Worm (Caenorhabditis elegans) whole organism, midembryonic: Measurements from ENCODE around the gene mrpl-45.

Source experiments
- T22C8.4 ChIP-seq: fragments of 200-800 bp; sonication (Bioruptor generic); IDR thresholded peaks from 2 replicates; pipeline ENCODE4 v1.3.6; 2022; ENCODE audit warnings: missing genetic modification characterization, missing compliant biosample characterization
- cog-1 ChIP-seq: sonication (generic microtip); optimal IDR thresholded peaks from 2 replicates; lab custom pipeline; 2016; ENCODE audit warnings: missing genetic modification characterization, missing compliant biosample characterization
- flt-1 ChIP-seq: fragments of 200-800 bp; sonication (Bioruptor generic); IDR thresholded peaks from 2 replicates; pipeline ENCODE4 v1.3.6; 2022; ENCODE audit warnings: missing genetic modification characterization, missing compliant biosample characterization
- klf-2 ChIP-seq: fragments of 200-800 bp; sonication (Bioruptor generic); conservative IDR thresholded peaks from 2 replicates; pipeline ENCODE4 v1.3.6; 2022; ENCODE audit warnings: missing genetic modification reagents, missing genetic modification characterization, missing compliant biosample characterization
- med-1 ChIP-seq: sonication (generic microtip); optimal IDR thresholded peaks from 2 replicates; lab custom pipeline; 2017; ENCODE audit warnings: missing genetic modification characterization, mild to moderate bottlenecking, missing compliant biosample characterization, antibody characterized with exemption, missing genetic modification reagents; ENCODE audit not compliant: insufficient read depth
- ref-1 ChIP-seq: fragments of 200-800 bp; sonication (Bioruptor generic); conservative IDR thresholded peaks from 2 replicates; pipeline ENCODE4 v1.3.6; 2022; ENCODE audit warnings: missing genetic modification reagents, missing genetic modification characterization, missing compliant biosample characterization
- tab-1 ChIP-seq: fragments of 200-800 bp; sonication (Bioruptor generic); IDR thresholded peaks from 2 replicates; pipeline ENCODE4 v1.3.6; 2022; ENCODE audit warnings: missing genetic modification characterization, missing compliant biosample characterization
- ztf-23 ChIP-seq: fragments of 200-800 bp; sonication (Bioruptor generic); IDR thresholded peaks from 2 replicates; pipeline ENCODE4 v1.3.6; 2022; ENCODE audit warnings: missing genetic modification reagents, missing genetic modification characterization, missing compliant biosample characterization
- ztf-29 ChIP-seq: fragments of 200-800 bp; sonication (Bioruptor generic); IDR thresholded peaks from 2 replicates; pipeline ENCODE4 v1.3.6; 2022; ENCODE audit warnings: missing genetic modification reagents, missing genetic modification characterization, missing compliant biosample characterization

Gene mrpl-45

ce11 chrIII:1201958-1202596, at the start of gene mrpl-45, which contains the start of gene Y119D3B.12:
Gene mrpl-45 (minus strand): TSS chrIII:1202008.
Gene Y119D3B.12 (plus strand): TSS chrIII:1202546.
- TF ChIP-seq med-1 (GFP tag; lab: Kevin White, UChicago) (no peak), ref-1 (GFP tag; lab: Robert Waterston, UW) (no peak), tab-1 (no peak), T22C8.4 (peak; percentile 37; the same call in 1 of the 2 replicates), cog-1 (tag; lab: Kevin White, UChicago) (peak; percentile 63), ztf-29 (no peak), ztf-23 (peak; percentile 67; the same call in 1 of the 2 replicates), klf-2 (GFP tag; lab: Robert Waterston, UW) (no peak), flt-1 (GFP tag; lab: Robert Waterston, UW) (0 out of 2 replicates have a peak, but pooled peaks have one; percentile 59)

- TF ChIP-seq flt-1 (GFP tag; lab: Robert Waterston, UW) (no peak), klf-2 (GFP tag; lab: Robert Waterston, UW) (no peak), ztf-23 (no peak), med-1 (GFP tag; lab: Kevin White, UChicago) (no peak), T22C8.4 (no peak), ref-1 (GFP tag; lab: Robert Waterston, UW) (no peak), ztf-29 (no peak), cog-1 (tag; lab: Kevin White, UChicago) (no peak)
These were observed 47.3 kb upstream of the mrpl-45 start, which contains the start of the genes fbxa-76 and fbxa-77 for ce11 chrIII:1249111-1249583. Gene fbxa-76 (minus strand): TSS chrIII:1249161. Gene fbxa-77 (plus strand): TSS chrIII:1249475.

- TF ChIP-seq klf-2 (GFP tag; lab: Robert Waterston, UW) (no peak), flt-1 (GFP tag; lab: Robert Waterston, UW) (no peak), ztf-29 (no peak), ref-1 (GFP tag; lab: Robert Waterston, UW) (no peak), T22C8.4 (no peak), med-1 (GFP tag; lab: Kevin White, UChicago) (no peak), tab-1 (no peak), cog-1 (tag; lab: Kevin White, UChicago) (no peak), ztf-23 (no peak)
These were observed 46.5 kb upstream of the mrpl-45 start for ce11 chrIII:1248335-1248734.

- TF ChIP-seq ztf-23 (no peak), ztf-29 (no peak), med-1 (GFP tag; lab: Kevin White, UChicago) (no peak), ref-1 (GFP tag; lab: Robert Waterston, UW) (no peak), klf-2 (GFP tag; lab: Robert Waterston, UW) (no peak), T22C8.4 (no peak), flt-1 (GFP tag; lab: Robert Waterston, UW) (no peak), tab-1 (no peak), cog-1 (tag; lab: Kevin White, UChicago) (no peak)
These were observed 41.4 kb upstream of the mrpl-45 start, which contains the start of gene fbxa-63 for ce11 chrIII:1243199-1243598. Gene fbxa-63 (plus strand): TSS chrIII:1243508.

ce11 chrIII:1238704-1239103, 36.9 kb upstream of the mrpl-45 start, which contains the start of gene fbxa-61:
Gene fbxa-61 (plus strand): TSS chrIII:1239048.
- TF ChIP-seq tab-1 = no peak
- TF ChIP-seq ztf-29 = no peak
- TF ChIP-seq ztf-23 = no peak
- TF ChIP-seq klf-2 (GFP tag; lab: Robert Waterston, UW) = no peak
- no peak for TF ChIP-seq cog-1 (tag; lab: Kevin White, UChicago)
- TF ChIP-seq med-1 (GFP tag; lab: Kevin White, UChicago) = no peak
- TF ChIP-seq T22C8.4 = no peak
- no peak for TF ChIP-seq ref-1 (GFP tag; lab: Robert Waterston, UW)
- no peak for TF ChIP-seq flt-1 (GFP tag; lab: Robert Waterston, UW)

ce11 chrIII:1231186-1231585, 29.4 kb upstream of the mrpl-45 start:
- no peak for TF ChIP-seq cog-1 (tag; lab: Kevin White, UChicago)
- no peak for TF ChIP-seq tab-1
- TF ChIP-seq flt-1 (GFP tag; lab: Robert Waterston, UW) = no peak

ce11 chrIII:1230672-1231071, 28.9 kb upstream of the mrpl-45 start:
- TF ChIP-seq tab-1 = no peak

- no peak for TF ChIP-seq klf-2 (GFP tag; lab: Robert Waterston, UW)
- TF ChIP-seq tab-1 = no peak
- TF ChIP-seq ztf-23 = no peak
- no peak for TF ChIP-seq med-1 (GFP tag; lab: Kevin White, UChicago)
- TF ChIP-seq cog-1 (tag; lab: Kevin White, UChicago) = no peak
These were observed 28.4 kb upstream of the mrpl-45 start, which contains the start of gene pes-4 for ce11 chrIII:1230174-1230573. Gene pes-4 (minus strand): TSS chrIII:1230274.

- TF ChIP-seq tab-1 (no peak), T22C8.4 (no peak), ztf-29 (no peak), klf-2 (GFP tag; lab: Robert Waterston, UW) (no peak), ref-1 (GFP tag; lab: Robert Waterston, UW) (no peak), med-1 (GFP tag; lab: Kevin White, UChicago) (no peak), cog-1 (tag; lab: Kevin White, UChicago) (no peak), ztf-23 (no peak), flt-1 (GFP tag; lab: Robert Waterston, UW) (no peak)
These were observed 27.7 kb upstream of the mrpl-45 start for ce11 chrIII:1229510-1229909.

ce11 chrIII:1228593-1228992, 26.8 kb upstream of the mrpl-45 start:
- TF ChIP-seq T22C8.4 (no peak), ztf-29 (no peak), ref-1 (GFP tag; lab: Robert Waterston, UW) (no peak), flt-1 (GFP tag; lab: Robert Waterston, UW) (no peak), med-1 (GFP tag; lab: Kevin White, UChicago) (no peak), cog-1 (tag; lab: Kevin White, UChicago) (no peak), ztf-23 (no peak), klf-2 (GFP tag; lab: Robert Waterston, UW) (no peak), tab-1 (no peak)
